Fruit fly (Drosophila melanogaster): ENCODE results near the gene sl.

Gene sl

DNA sequence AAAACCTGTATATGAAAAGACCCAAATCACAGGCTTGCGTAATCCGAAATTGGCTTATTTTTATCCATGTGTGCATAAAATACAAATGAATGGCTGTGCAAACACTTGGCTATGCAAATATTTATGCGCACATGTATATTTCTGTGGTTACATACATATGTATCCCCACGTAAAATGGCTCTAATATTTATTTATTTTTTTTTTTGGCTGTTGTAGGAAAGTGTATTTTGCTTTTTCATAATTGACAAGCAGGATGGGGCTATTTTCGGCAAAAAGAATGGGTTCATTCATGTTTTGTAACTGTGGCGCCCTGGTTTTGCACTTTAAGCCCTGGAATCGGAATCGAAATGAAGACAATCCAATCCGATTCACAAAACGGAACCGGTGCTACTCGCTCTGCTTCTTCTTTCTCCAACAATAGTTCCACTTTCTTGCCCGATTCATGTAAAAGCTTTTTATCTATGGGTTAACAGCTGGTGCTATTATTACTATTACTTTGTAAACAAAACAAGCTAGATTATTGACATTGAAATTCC lies 14.9 kb upstream of the sl start (continued):
- TF ChIP-seq abd-A (tag; optimal IDR thresholded peaks at IDR 0.05), result no peak
- no peak for TF ChIP-seq ham (GFP tag; IDR thresholded peaks at IDR 0.05)
- TF ChIP-seq CHES-1-like (GFP tag; optimal IDR thresholded peaks at IDR 0.05), result peak; percentile 73
- peak; percentile 17 for TF ChIP-seq Usf (GFP tag; optimal IDR thresholded peaks at IDR 0.05)
- peak; percentile 62 for TF ChIP-seq CG11723 (GFP tag; optimal IDR thresholded peaks at IDR 0.05)
- peak; percentile 73 for TF ChIP-seq Mrtf (GFP tag; IDR thresholded peaks at IDR 0.05)
- TF ChIP-seq MTF-1 (GFP tag; optimal IDR thresholded peaks at IDR 0.05; ENCODE audit: borderline replicate concordance), result peak; percentile 12
- TF ChIP-seq Lhr (GFP tag; optimal IDR thresholded peaks at IDR 0.05), result no peak
- peak; percentile 42 for TF ChIP-seq CG12236 (GFP tag; optimal IDR thresholded peaks at IDR 0.05)
- TF ChIP-seq CG2889 (GFP tag; IDR thresholded peaks at IDR 0.05), result peak; percentile 61; the same call in 1 of the 3 replicates
- peak; percentile 60 for TF ChIP-seq CG34376 (GFP tag; optimal IDR thresholded peaks at IDR 0.05)
- peak; percentile 49 for TF ChIP-seq Mes4 (GFP tag; optimal IDR thresholded peaks at IDR 0.05)
- TF ChIP-seq CG12219 (GFP tag; optimal IDR thresholded peaks at IDR 0.05), result peak; percentile 48
- TF ChIP-seq Dek (tag; optimal IDR thresholded peaks at IDR 0.05), result peak; percentile 72
- peak; percentile 64 for TF ChIP-seq CG5953 (GFP tag; IDR thresholded peaks at IDR 0.05)
- TF ChIP-seq ATbp (GFP tag; optimal IDR thresholded peaks at IDR 0.05), result peak; percentile 29
- peak; percentile 71 for TF ChIP-seq Chrac-16 (GFP tag; optimal IDR thresholded peaks at IDR 0.05)
- peak; percentile 62 for TF ChIP-seq Dip3 (GFP tag; optimal IDR thresholded peaks at IDR 0.05)
- peak; percentile 57; the same call in 1 of the 3 replicates for TF ChIP-seq ken (GFP tag; IDR thresholded peaks at IDR 0.05)
- no peak for TF ChIP-seq fd102C (GFP tag; optimal IDR thresholded peaks at IDR 0.05)
- peak; percentile 5 for TF ChIP-seq CG8290 (GFP tag; optimal IDR thresholded peaks at IDR 0.05)
- TF ChIP-seq CG8290 (tag; optimal IDR thresholded peaks at IDR 0.05), result peak in 1 of 2 experiments; percentile 79
- TF ChIP-seq Trl (optimal IDR thresholded peaks at IDR 0.05), result no peak
- peak; percentile 67 for TF ChIP-seq Trl (GFP tag; optimal IDR thresholded peaks at IDR 0.05)
- peak; percentile 14; the same call in 1 of the 2 replicates for TF ChIP-seq tna (GFP tag; IDR thresholded peaks at IDR 0.05; ENCODE audit: partially characterized antibody)
- TF ChIP-seq ttk (GFP tag; IDR thresholded peaks at IDR 0.05), result peak; percentile 72
- TF ChIP-seq bsh (GFP tag; optimal IDR thresholded peaks at IDR 0.05), result peak; percentile 37 to 62
- TF ChIP-seq BEAF-32 (GFP tag; optimal IDR thresholded peaks at IDR 0.05), result peak; percentile 6
- peak; percentile 65 for TF ChIP-seq CG4424 (GFP tag; optimal IDR thresholded peaks at IDR 0.05)
- no peak for TF ChIP-seq lov (optimal IDR thresholded peaks at IDR 0.05)
- TF ChIP-seq lov (GFP tag; IDR thresholded peaks at IDR 0.05), result peak; percentile 81; the same call in 2 of the 3 replicates
- TF ChIP-seq Taf1 (GFP tag; IDR thresholded peaks at IDR 0.05), result no peak
- peak; percentile 70; the same call in 1 of the 2 replicates for TF ChIP-seq chm (GFP tag; IDR thresholded peaks at IDR 0.05)
- TF ChIP-seq stc (GFP tag; IDR thresholded peaks at IDR 0.05), result peak; percentile 83
- peak; percentile 68 for TF ChIP-seq CG12391 (tag; optimal IDR thresholded peaks at IDR 0.05)
- peak; percentile 52 for TF ChIP-seq eyg (GFP tag; optimal IDR thresholded peaks at IDR 0.05)
- peak; percentile 31 for TF ChIP-seq CG1529 (GFP tag; optimal IDR thresholded peaks at IDR 0.05)
- peak; percentile 56 for TF ChIP-seq CG10654 (GFP tag; optimal IDR thresholded peaks at IDR 0.05)
- TF ChIP-seq slou (GFP tag; optimal IDR thresholded peaks at IDR 0.05), result peak; percentile 33
- TF ChIP-seq Pdp1 (GFP tag; optimal IDR thresholded peaks at IDR 0.05), result peak; percentile 76 to 84
- peak; percentile 37 for TF ChIP-seq pb (GFP tag; optimal IDR thresholded peaks at IDR 0.05)
- TF ChIP-seq unc-4 (GFP tag; IDR thresholded peaks at IDR 0.05; ENCODE audit: partially characterized antibody), result no peak
- TF ChIP-seq CG7839 (tag; optimal IDR thresholded peaks at IDR 0.05), result peak; percentile 74
- peak; percentile 63 for TF ChIP-seq shn (GFP tag; optimal IDR thresholded peaks at IDR 0.05)
- TF ChIP-seq Nf-YB (GFP tag; optimal IDR thresholded peaks at IDR 0.05), result peak; percentile 59
- TF ChIP-seq CG6272 (GFP tag; IDR thresholded peaks at IDR 0.05), result peak; percentile 53
- TF ChIP-seq sens-2 (GFP tag; IDR thresholded peaks at IDR 0.05), result peak; percentile 72
- TF ChIP-seq CG12104 (GFP tag; optimal IDR thresholded peaks at IDR 0.05), result peak; percentile 73
- TF ChIP-seq CTCF (GFP tag; optimal IDR thresholded peaks at IDR 0.05), result no peak
- no peak for TF ChIP-seq bbx (GFP tag; IDR thresholded peaks at IDR 0.05; ENCODE audit: partially characterized antibody)
- TF ChIP-seq sug (tag; optimal IDR thresholded peaks at IDR 0.05), result peak; percentile 55

Measured in whole organism, embryonic.